Worm (Caenorhabditis elegans) whole organism, early embryonic: ENCODE results near the gene F07F6.4.

Experiments
- B0310.2 ChIP-seq: sonication (generic microtip); optimal IDR thresholded peaks from 2 replicates; lab custom pipeline; 2016; ENCODE audit warnings: mild to moderate bottlenecking, missing genetic modification characterization, missing compliant biosample characterization
- F13C5.2 ChIP-seq: sonication (generic microtip); optimal IDR thresholded peaks from 2 replicates; lab custom pipeline; 2017; ENCODE audit warnings: mild to moderate bottlenecking, missing genetic modification characterization, inconsistent platforms, missing compliant biosample characterization
- aly-1 ChIP-seq: sonication (generic microtip); optimal IDR thresholded peaks from 2 replicates; lab custom pipeline; 2016; ENCODE audit warnings: missing genetic modification characterization, missing compliant biosample characterization
- ama-1 ChIP-seq: fragments of 150-350 bp; optimal IDR thresholded peaks from 2 replicates; lab custom pipeline; 2014
- ceh-13 ChIP-seq: fragments of 200-800 bp; sonication (Bioruptor generic); optimal IDR thresholded peaks from 2 replicates; lab custom pipeline; 2018; ENCODE audit warnings: mild to moderate bottlenecking, missing genetic modification characterization, missing compliant biosample characterization
- ceh-36 ChIP-seq: sonication (generic microtip); optimal IDR thresholded peaks from 2 replicates; lab custom pipeline; 2016; ENCODE audit warnings: missing genetic modification characterization, inconsistent platforms, missing compliant biosample characterization
- ets-7 ChIP-seq: sonication (generic microtip); optimal IDR thresholded peaks from 2 replicates; lab custom pipeline; 2016; ENCODE audit warnings: missing genotype, missing genetic modification characterization, missing compliant biosample characterization
- flt-1 ChIP-seq: fragments of 200-800 bp; sonication (Bioruptor generic); IDR thresholded peaks from 2 replicates; pipeline ENCODE4 v1.3.6; 2022; ENCODE audit warnings: missing genetic modification characterization, missing compliant biosample characterization
- hmbx-1 ChIP-seq: sonication (generic microtip); optimal IDR thresholded peaks from 2 replicates; lab custom pipeline; 2016; ENCODE audit warnings: mild to moderate bottlenecking, missing genetic modification characterization, missing compliant biosample characterization
- hmg-4 ChIP-seq: fragments of 200-800 bp; sonication (Bioruptor generic); optimal IDR thresholded peaks from 2 replicates; lab custom pipeline; 2018; ENCODE audit warnings: mild to moderate bottlenecking, missing genetic modification characterization, missing compliant biosample characterization
- hnd-1 ChIP-seq: sonication (generic microtip); optimal IDR thresholded peaks from 2 replicates; lab custom pipeline; 2016; ENCODE audit warnings: missing genetic modification characterization, missing compliant biosample characterization
- pes-1 ChIP-seq: fragments of 200-800 bp; sonication (Bioruptor generic); IDR thresholded peaks from 2 replicates; pipeline ENCODE4 v1.3.6; 2022; ENCODE audit warnings: missing genetic modification reagents, missing genetic modification characterization, missing compliant biosample characterization
- scrt-1 ChIP-seq: fragments of 200-800 bp; sonication (Bioruptor generic); IDR thresholded peaks from 2 replicates; pipeline ENCODE4 v1.3.6; 2022; ENCODE audit warnings: missing genetic modification characterization, missing compliant biosample characterization
- sea-1 ChIP-seq: fragments of 200-800 bp; sonication (Bioruptor generic); conservative IDR thresholded peaks from 2 replicates; pipeline ENCODE4 v1.3.6; 2022; ENCODE audit warnings: missing genetic modification characterization, missing compliant biosample characterization
- tbx-11 ChIP-seq: fragments of 200-800 bp; sonication (Bioruptor generic); IDR thresholded peaks from 2 replicates; pipeline ENCODE4 v1.3.6; 2022; ENCODE audit warnings: missing genetic modification characterization, missing compliant biosample characterization
- tbx-37 ChIP-seq: fragments of 200-800 bp; sonication (Bioruptor generic); conservative IDR thresholded peaks from 2 replicates; pipeline ENCODE4 v1.3.6; 2022; ENCODE audit warnings: missing genetic modification reagents, missing genetic modification characterization, missing compliant biosample characterization
- tra-4 ChIP-seq: sonication (generic microtip); optimal IDR thresholded peaks from 2 replicates; lab custom pipeline; 2017; ENCODE audit warnings: missing genetic modification characterization, missing compliant biosample characterization

Gene F07F6.4

DNA sequence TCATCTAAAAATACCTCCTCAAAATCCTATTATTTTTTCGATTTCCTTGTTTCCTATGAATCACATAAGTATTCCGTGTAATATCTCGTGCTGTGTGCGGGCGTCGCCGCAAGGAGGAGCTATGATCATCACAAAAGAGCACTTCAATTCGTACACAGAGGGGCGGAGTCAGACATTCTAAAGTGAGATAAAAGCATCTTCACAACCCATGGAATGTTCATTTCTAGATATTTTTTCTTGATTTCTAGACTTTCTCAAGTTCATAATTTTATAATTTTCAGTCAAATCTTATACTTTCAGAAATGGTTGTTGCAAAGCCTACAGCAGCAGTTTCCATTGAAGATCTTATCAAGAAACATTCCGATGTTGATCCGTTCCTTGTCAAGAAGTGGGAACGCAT, 18.0 kb upstream of the F07F6.4 start, which contains the start of gene cex-1:
cex-1 (plus strand) TSS at position 301 of the 400 bp plus-strand sequence.
- TF ChIP-seq scrt-1, result no peak
- no peak for TF ChIP-seq sea-1
- TF ChIP-seq tbx-37 (GFP tag; lab: Robert Waterston, UW), result no peak
- TF ChIP-seq B0310.2 (tag; lab: Kevin White, UChicago), result no peak
- TF ChIP-seq ceh-13 (GFP tag; lab: Kevin White, UChicago), result no peak
- no peak for TF ChIP-seq hnd-1 (tag; lab: Kevin White, UChicago)
- no peak for TF ChIP-seq flt-1
- no peak for TF ChIP-seq tbx-11 (GFP tag; lab: Robert Waterston, UW)
- TF ChIP-seq hmbx-1 (tag; lab: Kevin White, UChicago), result no peak
- TF ChIP-seq ets-7 (tag; lab: Kevin White, UChicago), result no peak
- TF ChIP-seq aly-1 (tag; lab: Kevin White, UChicago), result no peak
- TF ChIP-seq ama-1 (lab: Kevin White, UChicago), result no peak
- TF ChIP-seq F13C5.2 (tag; lab: Kevin White, UChicago), result no peak
- no peak for TF ChIP-seq ceh-36 (tag; lab: Kevin White, UChicago)

DNA sequence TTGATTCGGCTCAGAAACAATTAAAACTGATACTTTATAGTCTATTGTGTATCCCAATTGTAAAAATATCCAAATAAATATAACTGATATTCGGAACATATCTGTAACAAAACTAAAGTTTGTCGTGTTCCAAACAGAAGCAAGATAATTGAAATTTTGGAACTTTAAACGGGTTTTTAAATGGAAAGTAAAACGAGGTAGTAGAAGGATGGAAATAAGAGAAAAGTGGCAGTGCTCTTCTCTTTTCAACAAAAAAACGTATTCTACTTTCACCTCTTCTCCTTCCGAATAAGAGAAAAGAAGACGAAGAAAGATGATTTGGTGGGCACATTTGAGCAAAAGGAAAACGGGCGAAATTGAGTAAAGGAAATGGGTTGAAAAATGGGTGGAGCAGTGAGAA, 17.1 kb upstream of the F07F6.4 start, which contains the start of gene nmr-1:
nmr-1 (minus strand) TSS at position 101 of the 400 bp plus-strand sequence.
- no peak for TF ChIP-seq B0310.2 (tag; lab: Kevin White, UChicago)
- no peak for TF ChIP-seq ceh-36 (tag; lab: Kevin White, UChicago)
- TF ChIP-seq ama-1 (lab: Kevin White, UChicago), result no peak
- TF ChIP-seq scrt-1, result no peak
- TF ChIP-seq ets-7 (tag; lab: Kevin White, UChicago), result no peak
- no peak for TF ChIP-seq sea-1
- TF ChIP-seq hmbx-1 (tag; lab: Kevin White, UChicago), result no peak
- TF ChIP-seq tbx-37 (GFP tag; lab: Robert Waterston, UW), result no peak

DNA sequence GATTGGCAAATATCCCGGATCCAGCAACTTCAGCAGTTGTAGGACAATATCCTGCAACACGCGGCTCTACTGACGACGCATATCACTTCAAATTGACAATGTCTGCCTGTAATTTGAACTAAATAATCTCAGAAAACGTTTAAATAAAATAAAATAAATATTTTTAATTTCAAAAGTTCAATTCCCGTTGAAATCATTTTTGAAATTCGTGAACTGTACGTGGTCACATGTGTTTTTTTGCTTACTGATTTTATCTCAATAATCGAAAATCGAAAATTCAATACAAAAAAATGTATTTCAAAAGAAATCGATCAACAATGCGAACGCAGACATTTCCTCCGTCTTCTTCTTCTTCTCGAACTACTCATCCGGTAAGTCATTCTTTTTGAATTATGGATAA, 8.2 kb upstream of the F07F6.4 start, which contains the start of gene F07F6.1:
F07F6.1 (plus strand) TSS at position 301 of the 400 bp plus-strand sequence.
- TF ChIP-seq tbx-37 (GFP tag; lab: Robert Waterston, UW) (no peak), ets-7 (tag; lab: Kevin White, UChicago) (no peak), aly-1 (tag; lab: Kevin White, UChicago) (no peak), tra-4 (no peak), pes-1 (GFP tag; lab: Robert Waterston, UW) (no peak), hmbx-1 (tag; lab: Kevin White, UChicago) (no peak), ceh-36 (tag; lab: Kevin White, UChicago) (no peak), ama-1 (lab: Kevin White, UChicago) (no peak), F13C5.2 (tag; lab: Kevin White, UChicago) (no peak), scrt-1 (no peak), flt-1 (no peak), sea-1 (no peak), tbx-11 (GFP tag; lab: Robert Waterston, UW) (no peak), hnd-1 (tag; lab: Kevin White, UChicago) (no peak), ceh-13 (GFP tag; lab: Kevin White, UChicago) (no peak), hmg-4 (GFP tag; lab: Kevin White, UChicago) (no peak)

DNA sequence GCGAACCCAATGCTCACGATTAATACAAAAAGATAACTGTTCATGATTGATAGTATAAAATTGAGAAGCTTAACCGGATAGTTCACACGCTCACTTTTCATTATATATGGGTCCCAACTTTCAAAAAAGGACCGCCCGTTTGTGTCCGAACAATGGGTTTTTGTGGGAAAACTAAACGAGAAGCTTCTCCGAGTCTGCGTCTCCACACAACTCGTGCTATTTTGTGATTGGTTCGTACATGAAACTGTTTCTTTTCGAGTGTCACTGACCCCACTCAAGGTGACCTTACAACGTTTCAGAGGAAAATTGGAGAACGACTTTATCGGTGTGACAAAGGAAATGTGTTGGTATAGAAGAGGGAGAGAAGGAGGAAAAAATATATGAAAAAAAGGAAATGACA, 7.5 kb upstream of the F07F6.4 start, which contains the start of gene dct-5:
dct-5 (minus strand) TSS at position 101 of the 400 bp plus-strand sequence.
- no peak for TF ChIP-seq ceh-36 (tag; lab: Kevin White, UChicago)
- TF ChIP-seq ama-1 (lab: Kevin White, UChicago), result no peak

DNA sequence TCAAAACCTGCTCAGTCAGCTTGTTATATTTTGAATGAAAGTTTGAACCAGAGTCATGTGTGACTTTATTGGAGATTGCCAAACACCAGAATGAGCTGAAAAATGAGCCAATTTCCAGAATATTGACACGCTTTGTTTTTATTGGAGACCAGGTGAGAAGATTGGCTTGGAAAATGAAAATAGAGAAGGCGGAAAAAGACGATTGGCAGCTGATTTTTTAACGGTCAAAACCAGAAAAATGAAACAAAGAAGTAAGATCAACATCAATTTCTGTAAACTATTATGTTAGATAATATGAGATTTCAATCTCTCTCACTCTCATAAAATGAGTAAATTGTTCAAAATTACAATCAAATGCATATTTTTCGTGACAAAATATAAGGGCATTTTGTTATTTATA, 3.7 kb upstream of the F07F6.4 start, which contains the start of gene srx-114:
srx-114 (minus strand) TSS at position 101 of the 400 bp plus-strand sequence.
- TF ChIP-seq tbx-37 (GFP tag; lab: Robert Waterston, UW) (no peak), hmbx-1 (tag; lab: Kevin White, UChicago) (no peak), B0310.2 (tag; lab: Kevin White, UChicago) (no peak), pes-1 (GFP tag; lab: Robert Waterston, UW) (no peak), aly-1 (tag; lab: Kevin White, UChicago) (no peak), ceh-36 (tag; lab: Kevin White, UChicago) (no peak), tra-4 (no peak), ets-7 (tag; lab: Kevin White, UChicago) (no peak), ama-1 (lab: Kevin White, UChicago) (no peak), tbx-11 (GFP tag; lab: Robert Waterston, UW) (no peak), hmg-4 (GFP tag; lab: Kevin White, UChicago) (no peak), scrt-1 (no peak), hnd-1 (tag; lab: Kevin White, UChicago) (no peak), ceh-13 (GFP tag; lab: Kevin White, UChicago) (no peak), F13C5.2 (tag; lab: Kevin White, UChicago) (no peak), flt-1 (no peak), sea-1 (no peak)

DNA sequence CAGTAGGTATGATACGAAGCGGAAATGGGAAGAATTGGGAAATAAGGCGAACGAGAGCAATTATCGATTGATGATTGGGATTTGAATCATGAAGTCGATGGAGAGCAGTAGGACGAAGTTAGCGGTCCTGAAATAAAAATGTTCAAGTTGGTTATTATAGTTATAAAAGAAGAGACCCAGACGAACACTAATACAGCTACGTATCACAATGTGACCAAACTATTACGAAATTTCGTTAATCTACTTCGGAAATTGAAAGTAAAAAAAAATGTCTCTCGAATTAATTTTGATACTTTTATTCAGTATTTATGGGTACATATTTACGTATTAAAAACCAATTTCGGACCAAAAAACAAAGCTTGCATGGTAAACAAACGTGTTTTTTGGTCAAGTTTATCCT, 2.9 kb downstream of the F07F6.4 start:
- TF ChIP-seq hmg-4 (GFP tag; lab: Kevin White, UChicago) (no peak), B0310.2 (tag; lab: Kevin White, UChicago) (no peak), tbx-37 (GFP tag; lab: Robert Waterston, UW) (no peak), hnd-1 (tag; lab: Kevin White, UChicago) (no peak), ets-7 (tag; lab: Kevin White, UChicago) (no peak), pes-1 (GFP tag; lab: Robert Waterston, UW) (no peak), hmbx-1 (tag; lab: Kevin White, UChicago) (no peak), tbx-11 (GFP tag; lab: Robert Waterston, UW) (no peak), sea-1 (no peak), scrt-1 (no peak), tra-4 (no peak), aly-1 (tag; lab: Kevin White, UChicago) (no peak), ceh-13 (GFP tag; lab: Kevin White, UChicago) (no peak), F13C5.2 (tag; lab: Kevin White, UChicago) (no peak), flt-1 (no peak), ceh-36 (tag; lab: Kevin White, UChicago) (no peak), ama-1 (lab: Kevin White, UChicago) (no peak)

ce11 chrII:5426054-5426453, 3.3 kb downstream of the F07F6.4 start:
- TF ChIP-seq hmg-4 (GFP tag; lab: Kevin White, UChicago), result peak; percentile 36
- TF ChIP-seq hnd-1 (tag; lab: Kevin White, UChicago), result no peak
- TF ChIP-seq scrt-1, result no peak
- TF ChIP-seq hmbx-1 (tag; lab: Kevin White, UChicago), result no peak
- no peak for TF ChIP-seq F13C5.2 (tag; lab: Kevin White, UChicago)
- TF ChIP-seq aly-1 (tag; lab: Kevin White, UChicago), result no peak
- no peak for TF ChIP-seq pes-1 (GFP tag; lab: Robert Waterston, UW)
